Fruit fly (Drosophila melanogaster): ENCODE results near the gene Cow.

- TF ChIP-seq D1 (tag; optimal IDR thresholded peaks at IDR 0.05) = no peak
- TF ChIP-seq CG9948 (tag; optimal IDR thresholded peaks at IDR 0.05) = no peak
- no peak for TF ChIP-seq EcR (GFP tag; optimal IDR thresholded peaks at IDR 0.05)
- TF ChIP-seq Pif1A (GFP tag; optimal IDR thresholded peaks at IDR 0.05) = no peak
- TF ChIP-seq CG14655 (GFP tag; optimal IDR thresholded peaks at IDR 0.05) = no peak
- no peak for TF ChIP-seq CG8159 (tag; optimal IDR thresholded peaks at IDR 0.05)
- no peak for TF ChIP-seq CG15710 (tag; optimal IDR thresholded peaks at IDR 0.05)
- TF ChIP-seq rn (GFP tag; IDR thresholded peaks at IDR 0.05) = no peak
- TF ChIP-seq CG32121 (GFP tag; IDR thresholded peaks at IDR 0.05) = no peak
- no peak for TF ChIP-seq Pif1B (GFP tag; optimal IDR thresholded peaks at IDR 0.05)
- no peak for TF ChIP-seq CG17806 (tag; optimal IDR thresholded peaks at IDR 0.05)
- no peak for TF ChIP-seq Ets98B (GFP tag; IDR thresholded peaks at IDR 0.05)
Observed at dm6 chr3R:23051639-23052125, 60.8 kb downstream of the Cow start, which contains the start of gene Gr94a.

All from whole organism, pupa.